Fruit fly (Drosophila melanogaster): ENCODE data around the gene futsch.

Gene futsch

DNA sequence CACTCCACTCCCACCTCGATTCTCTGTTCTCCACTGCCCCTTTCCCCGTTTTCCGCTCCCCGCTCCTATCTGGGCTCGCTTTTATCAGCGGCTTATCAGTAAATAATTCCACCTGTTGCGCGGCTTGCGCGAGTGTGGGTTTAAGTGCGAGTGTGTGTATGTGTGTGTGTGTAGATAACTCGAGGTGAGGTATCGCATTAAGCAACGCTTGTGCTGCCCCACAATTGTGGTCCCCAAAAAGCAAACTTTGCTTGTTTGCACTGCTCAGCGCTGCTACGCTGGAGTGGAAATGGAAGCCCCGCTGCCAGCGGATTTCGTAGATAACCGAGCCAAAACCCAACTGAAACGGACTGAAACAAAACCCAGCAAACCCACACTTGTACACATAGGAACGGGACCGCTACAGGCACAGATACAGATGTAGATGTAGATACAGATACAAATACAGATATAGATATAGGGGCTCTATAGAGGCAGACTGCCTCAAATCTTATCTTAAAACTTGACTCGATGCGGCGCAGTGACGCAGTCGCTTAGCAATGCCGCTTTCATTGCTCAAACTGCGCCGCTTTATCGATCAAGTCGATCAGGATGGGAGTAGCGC, 21.6 kb upstream of the futsch start (continued):
- TF ChIP-seq bbx (GFP tag; IDR thresholded peaks at IDR 0.05; ENCODE audit: partially characterized antibody): no peak
- TF ChIP-seq Elba2 (GFP tag; optimal IDR thresholded peaks at IDR 0.05): no peak
- peak; percentile 42 for TF ChIP-seq wek (GFP tag; optimal IDR thresholded peaks at IDR 0.05)
- peak; percentile 7; the same call in 1 of the 2 replicates for TF ChIP-seq HLH3B (GFP tag; IDR thresholded peaks at IDR 0.05)
- no peak for TF ChIP-seq fd96Cb (tag; optimal IDR thresholded peaks at IDR 0.05)
- no peak for TF ChIP-seq corto (GFP tag; optimal IDR thresholded peaks at IDR 0.05)
- TF ChIP-seq bsh (GFP tag; optimal IDR thresholded peaks at IDR 0.05): peak in 1 of 2 experiments; percentile 2
- no peak for TF ChIP-seq CG3995 (GFP tag; optimal IDR thresholded peaks at IDR 0.05)
- no peak for TF ChIP-seq YL-1 (GFP tag; optimal IDR thresholded peaks at IDR 0.05)
- peak; percentile 58 for TF ChIP-seq Med (GFP tag)
- peak; percentile 18 for TF ChIP-seq CG10209 (GFP tag; optimal IDR thresholded peaks at IDR 0.05)
- TF ChIP-seq Bteb2 (GFP tag; optimal IDR thresholded peaks at IDR 0.05): no peak
- TF ChIP-seq peb (GFP tag; IDR thresholded peaks at IDR 0.05): no peak
- TF ChIP-seq Atf-2 (GFP tag; optimal IDR thresholded peaks at IDR 0.05): no peak
- TF ChIP-seq CG2875 (GFP tag; optimal IDR thresholded peaks at IDR 0.05): peak; percentile 47
- peak; percentile 5 for TF ChIP-seq NfI (GFP tag; optimal IDR thresholded peaks at IDR 0.05)
- no peak for TF ChIP-seq CG4360 (GFP tag; IDR thresholded peaks at IDR 0.05)
- no peak for TF ChIP-seq al (GFP tag; IDR thresholded peaks at IDR 0.05)
- TF ChIP-seq ap (GFP tag; IDR thresholded peaks at IDR 0.05): no peak
- TF ChIP-seq Blimp-1 (GFP tag; optimal IDR thresholded peaks at IDR 0.05): no peak
- 0 out of 4 replicates have a peak, but pooled peaks have one; percentile 11 for TF ChIP-seq chinmo (GFP tag; IDR thresholded peaks at IDR 0.05; ENCODE audit: partially characterized antibody)
- no peak for TF ChIP-seq HLHmδ (GFP tag; optimal IDR thresholded peaks at IDR 0.05)
- TF ChIP-seq CoRest (tag; optimal IDR thresholded peaks at IDR 0.05): no peak
- TF ChIP-seq abd-A (tag; optimal IDR thresholded peaks at IDR 0.05): no peak
- peak; percentile 32 for TF ChIP-seq CG12769 (tag; optimal IDR thresholded peaks at IDR 0.05)
- no peak for TF ChIP-seq trem (tag; optimal IDR thresholded peaks at IDR 0.05)
- TF ChIP-seq twi (tag; optimal IDR thresholded peaks at IDR 0.05): peak; percentile 50
- no peak for TF ChIP-seq lov (optimal IDR thresholded peaks at IDR 0.05)
- no peak for TF ChIP-seq lov (GFP tag; IDR thresholded peaks at IDR 0.05)
- TF ChIP-seq CG10543 (GFP tag; optimal IDR thresholded peaks at IDR 0.05): peak; percentile 72
- no peak for TF ChIP-seq CG30403 (GFP tag; optimal IDR thresholded peaks at IDR 0.05)
- TF ChIP-seq Ssrp (tag; optimal IDR thresholded peaks at IDR 0.05): no peak
- no peak for TF ChIP-seq HLH54F (GFP tag; optimal IDR thresholded peaks at IDR 0.05)
- TF ChIP-seq lab (GFP tag; optimal IDR thresholded peaks at IDR 0.05): peak; percentile 51
- no peak for TF ChIP-seq MESR4 (GFP tag; optimal IDR thresholded peaks at IDR 0.05)
- peak; percentile 17 for TF ChIP-seq D19A (tag; optimal IDR thresholded peaks at IDR 0.05)
- TF ChIP-seq ato (GFP tag; IDR thresholded peaks at IDR 0.05; ENCODE audit: partially characterized antibody): no peak
- TF ChIP-seq lilli (GFP tag; optimal IDR thresholded peaks at IDR 0.05): no peak
- TF ChIP-seq CG18619 (GFP tag; optimal IDR thresholded peaks at IDR 0.05): peak; percentile 7
- TF ChIP-seq sc (optimal IDR thresholded peaks at IDR 0.05): no peak
- TF ChIP-seq sc (GFP tag; optimal IDR thresholded peaks at IDR 0.05): peak; percentile 18
- TF ChIP-seq CG6854 (GFP tag; optimal IDR thresholded peaks at IDR 0.05): no peak
- peak; percentile 56 for TF ChIP-seq GATAe (GFP tag; conservative IDR thresholded peaks at IDR 0.05)
- peak; percentile 20 for TF ChIP-seq CG17385 (GFP tag; optimal IDR thresholded peaks at IDR 0.05)
- TF ChIP-seq gcm (GFP tag; optimal IDR thresholded peaks at IDR 0.05): no peak
- no peak for TF ChIP-seq gsb-n (tag; optimal IDR thresholded peaks at IDR 0.05)
- no peak for TF ChIP-seq Jarid2 (GFP tag; optimal IDR thresholded peaks at IDR 0.05)
- no peak for TF ChIP-seq CG4617 (GFP tag; optimal IDR thresholded peaks at IDR 0.05; ENCODE audit: borderline replicate concordance)
- peak; percentile 38; the same call in 1 of the 3 replicates for TF ChIP-seq ci (GFP tag; IDR thresholded peaks at IDR 0.05)

Measured in whole organism, embryonic.